Worm (Caenorhabditis elegans): ENCODE measurements around the gene ints-11.

ints-11 gene

ce11 chrII:8173449-8173848 is 30.2 kb upstream of the ints-11 start, which contains the start of the genes decr-1.3 and T05C12.1:
Gene decr-1.3, minus strand, starts transcription at chrII:8173549.
Gene T05C12.1, plus strand, starts transcription at chrII:8173680.
- TF ChIP-seq ztf-23 (GFP tag; IDR thresholded peaks at IDR 0.05) = no peak
- no peak for TF ChIP-seq tab-1 (GFP tag; IDR thresholded peaks at IDR 0.05)
- TF ChIP-seq T22C8.4 (GFP tag; IDR thresholded peaks at IDR 0.05) = no peak
- TF ChIP-seq klf-2 (GFP tag; conservative IDR thresholded peaks at IDR 0.05) = no peak
- TF ChIP-seq flt-1 (GFP tag; IDR thresholded peaks at IDR 0.05) = no peak
- TF ChIP-seq cog-1 (tag; optimal IDR thresholded peaks at IDR 0.05) = no peak
- no peak for TF ChIP-seq ztf-29 (GFP tag; IDR thresholded peaks at IDR 0.05)
- no peak for TF ChIP-seq med-1 (GFP tag; optimal IDR thresholded peaks at IDR 0.05; ENCODE audit: insufficient read depth)
- TF ChIP-seq ref-1 (GFP tag; conservative IDR thresholded peaks at IDR 0.05) = no peak

ce11 chrII:8170374-8170773 is 27.1 kb upstream of the ints-11 start, which contains the start of gene T05C12.11:
Gene T05C12.11, minus strand, starts transcription at chrII:8170474.
- TF ChIP-seq ref-1 (GFP tag; conservative IDR thresholded peaks at IDR 0.05) (no peak), med-1 (GFP tag; optimal IDR thresholded peaks at IDR 0.05; ENCODE audit: insufficient read depth) (no peak), flt-1 (GFP tag; IDR thresholded peaks at IDR 0.05) (no peak), tab-1 (GFP tag; IDR thresholded peaks at IDR 0.05) (no peak), klf-2 (GFP tag; conservative IDR thresholded peaks at IDR 0.05) (no peak)

ce11 chrII:8169283-8169682 is 26.0 kb upstream of the ints-11 start, which contains the start of gene T05C12.15:
Gene T05C12.15, plus strand, starts transcription at chrII:8169583.
- TF ChIP-seq tab-1 (GFP tag; IDR thresholded peaks at IDR 0.05) = no peak
- no peak for TF ChIP-seq cog-1 (tag; optimal IDR thresholded peaks at IDR 0.05)
- TF ChIP-seq ztf-23 (GFP tag; IDR thresholded peaks at IDR 0.05) = no peak
- TF ChIP-seq flt-1 (GFP tag; IDR thresholded peaks at IDR 0.05) = no peak
- no peak for TF ChIP-seq ref-1 (GFP tag; conservative IDR thresholded peaks at IDR 0.05)
- no peak for TF ChIP-seq T22C8.4 (GFP tag; IDR thresholded peaks at IDR 0.05)
- no peak for TF ChIP-seq ztf-29 (GFP tag; IDR thresholded peaks at IDR 0.05)

ce11 chrII:8162120-8162648 is 18.9 kb upstream of the ints-11 start, which contains the start of the genes emb-27 and rrf-3:
Gene emb-27, minus strand, starts transcription at chrII:8162170.
Gene rrf-3, plus strand, starts transcription at chrII:8162465.
- TF ChIP-seq med-1 (GFP tag; optimal IDR thresholded peaks at IDR 0.05; ENCODE audit: insufficient read depth) (no peak), ztf-23 (GFP tag; IDR thresholded peaks at IDR 0.05) (no peak), klf-2 (GFP tag; conservative IDR thresholded peaks at IDR 0.05) (no peak), ref-1 (GFP tag; conservative IDR thresholded peaks at IDR 0.05) (no peak), flt-1 (GFP tag; IDR thresholded peaks at IDR 0.05) (no peak), cog-1 (tag; optimal IDR thresholded peaks at IDR 0.05) (no peak), T22C8.4 (GFP tag; IDR thresholded peaks at IDR 0.05) (no peak), tab-1 (GFP tag; IDR thresholded peaks at IDR 0.05) (no peak)

ce11 chrII:8160916-8161315 is 17.6 kb upstream of the ints-11 start:
- TF ChIP-seq cog-1 (tag; optimal IDR thresholded peaks at IDR 0.05) (no peak), ztf-29 (GFP tag; IDR thresholded peaks at IDR 0.05) (no peak), med-1 (GFP tag; optimal IDR thresholded peaks at IDR 0.05; ENCODE audit: insufficient read depth) (no peak), ref-1 (GFP tag; conservative IDR thresholded peaks at IDR 0.05) (no peak), flt-1 (GFP tag; IDR thresholded peaks at IDR 0.05) (no peak), ztf-23 (GFP tag; IDR thresholded peaks at IDR 0.05) (no peak), tab-1 (GFP tag; IDR thresholded peaks at IDR 0.05) (no peak), T22C8.4 (GFP tag; IDR thresholded peaks at IDR 0.05) (no peak), klf-2 (GFP tag; conservative IDR thresholded peaks at IDR 0.05) (no peak)

- TF ChIP-seq med-1 (GFP tag; optimal IDR thresholded peaks at IDR 0.05; ENCODE audit: insufficient read depth) = no peak
- no peak for TF ChIP-seq tab-1 (GFP tag; IDR thresholded peaks at IDR 0.05)
- TF ChIP-seq flt-1 (GFP tag; IDR thresholded peaks at IDR 0.05) = no peak
- TF ChIP-seq ztf-23 (GFP tag; IDR thresholded peaks at IDR 0.05) = no peak
- no peak for TF ChIP-seq ztf-29 (GFP tag; IDR thresholded peaks at IDR 0.05)
- TF ChIP-seq T22C8.4 (GFP tag; IDR thresholded peaks at IDR 0.05) = no peak
- no peak for TF ChIP-seq ref-1 (GFP tag; conservative IDR thresholded peaks at IDR 0.05)
- no peak for TF ChIP-seq cog-1 (tag; optimal IDR thresholded peaks at IDR 0.05)
- no peak for TF ChIP-seq klf-2 (GFP tag; conservative IDR thresholded peaks at IDR 0.05)
These were observed 14.7 kb upstream of the ints-11 start, which contains the start of gene pch-2 for ce11 chrII:8157991-8158390. Gene pch-2, plus strand, starts transcription at chrII:8158349.

- TF ChIP-seq ztf-29 (GFP tag; IDR thresholded peaks at IDR 0.05) = no peak
These were observed 13.6 kb upstream of the ints-11 start, which contains the start of the genes tub-1 and tmem-138 for ce11 chrII:8156845-8157373. Gene tub-1, minus strand, starts transcription at chrII:8156945. Gene tmem-138, plus strand, starts transcription at chrII:8157323.

ce11 chrII:8152711-8153325 is 9.5 kb upstream of the ints-11 start:
- TF ChIP-seq ref-1 (GFP tag; conservative IDR thresholded peaks at IDR 0.05) (no peak), cog-1 (tag; optimal IDR thresholded peaks at IDR 0.05) (no peak), T22C8.4 (GFP tag; IDR thresholded peaks at IDR 0.05) (no peak), ztf-23 (GFP tag; IDR thresholded peaks at IDR 0.05) (no peak), klf-2 (GFP tag; conservative IDR thresholded peaks at IDR 0.05) (no peak), flt-1 (GFP tag; IDR thresholded peaks at IDR 0.05) (no peak), ztf-29 (GFP tag; IDR thresholded peaks at IDR 0.05) (no peak), tab-1 (GFP tag; IDR thresholded peaks at IDR 0.05) (no peak), med-1 (GFP tag; optimal IDR thresholded peaks at IDR 0.05; ENCODE audit: insufficient read depth) (no peak)

ce11 chrII:8149930-8150329 is 6.7 kb upstream of the ints-11 start, which contains the start of gene F10B5.3:
Gene F10B5.3, minus strand, starts transcription at chrII:8150030.
- TF ChIP-seq med-1 (GFP tag; optimal IDR thresholded peaks at IDR 0.05; ENCODE audit: insufficient read depth) = no peak
- TF ChIP-seq T22C8.4 (GFP tag; IDR thresholded peaks at IDR 0.05) = no peak
- TF ChIP-seq ztf-29 (GFP tag; IDR thresholded peaks at IDR 0.05) = no peak
- TF ChIP-seq cog-1 (tag; optimal IDR thresholded peaks at IDR 0.05) = no peak
- no peak for TF ChIP-seq tab-1 (GFP tag; IDR thresholded peaks at IDR 0.05)
- no peak for TF ChIP-seq ref-1 (GFP tag; conservative IDR thresholded peaks at IDR 0.05)
- no peak for TF ChIP-seq flt-1 (GFP tag; IDR thresholded peaks at IDR 0.05)
- TF ChIP-seq klf-2 (GFP tag; conservative IDR thresholded peaks at IDR 0.05) = no peak
- TF ChIP-seq ztf-23 (GFP tag; IDR thresholded peaks at IDR 0.05) = no peak
